Worm (Caenorhabditis elegans) whole organism, late embryonic: ENCODE results near the gene D1005.10.

Experiments
- ahr-1 ChIP-seq: sonication (generic microtip); optimal IDR thresholded peaks from 2 replicates; lab custom pipeline; 2016; ENCODE audit warnings: missing genetic modification characterization, missing compliant biosample characterization
- ama-1 ChIP-seq: fragments of 150-350 bp; optimal IDR thresholded peaks from 2 replicates; lab custom pipeline; 2014
- ceh-9 ChIP-seq: sonication (generic microtip); optimal IDR thresholded peaks from 2 replicates; lab custom pipeline; 2016; ENCODE audit warnings: mild to moderate bottlenecking, missing genetic modification characterization, inconsistent platforms, missing compliant biosample characterization
- dmd-4 ChIP-seq: sonication (generic microtip); optimal IDR thresholded peaks from 2 replicates; lab custom pipeline; 2016; ENCODE audit warnings: borderline replicate concordance, missing genetic modification characterization, missing compliant biosample characterization
- ets-4 ChIP-seq: sonication (generic microtip); optimal IDR thresholded peaks from 2 replicates; lab custom pipeline; 2016; ENCODE audit warnings: missing genetic modification characterization, missing compliant biosample characterization
- fkh-10 ChIP-seq: fragments of 150-350 bp; optimal IDR thresholded peaks from 2 replicates; lab custom pipeline; 2014; ENCODE audit warnings: missing biosample characterization, missing genetic modification reagents, missing genetic modification characterization
- nfya-1 ChIP-seq: sonication (generic microtip); optimal IDR thresholded peaks from 2 replicates; lab custom pipeline; 2017; ENCODE audit warnings: missing genetic modification characterization, mild to moderate bottlenecking, missing compliant biosample characterization, antibody characterized with exemption, moderate library complexity
- odd-2 ChIP-seq: sonication (generic microtip); optimal IDR thresholded peaks from 2 replicates; lab custom pipeline; 2017; ENCODE audit warnings: antibody characterized with exemption, mild to moderate bottlenecking, missing genetic modification characterization, missing compliant biosample characterization
- pag-3 ChIP-seq: sonication (generic microtip); optimal IDR thresholded peaks from 2 replicates; lab custom pipeline; 2016; ENCODE audit warnings: missing compliant biosample characterization, missing genetic modification characterization, borderline replicate concordance
- sdc-2 ChIP-seq: sonication (generic microtip); optimal IDR thresholded peaks from 2 replicates; lab custom pipeline; 2016; ENCODE audit warnings: missing genotype, missing genetic modification characterization, missing compliant biosample characterization
- sox-2 ChIP-seq: fragments of 200-800 bp; sonication (Bioruptor generic); IDR thresholded peaks from 2 replicates; pipeline ENCODE4 v1.3.6; 2022; ENCODE audit warnings: missing genetic modification reagents, missing genetic modification characterization, missing compliant biosample characterization
- sox-4 ChIP-seq: sonication (generic microtip); optimal IDR thresholded peaks from 2 replicates; lab custom pipeline; 2017; ENCODE audit warnings: mild to moderate bottlenecking, missing genetic modification characterization, inconsistent platforms, missing compliant biosample characterization
- unc-55 ChIP-seq: sonication (generic microtip); optimal IDR thresholded peaks from 2 replicates; lab custom pipeline; 2017; ENCODE audit warnings: missing biosample characterization, missing genetic modification reagents, missing genetic modification characterization
- ztf-16 ChIP-seq: sonication (generic microtip); optimal IDR thresholded peaks from 2 replicates; lab custom pipeline; 2017; ENCODE audit warnings: missing genetic modification characterization, missing compliant biosample characterization

ce11 chrX:1441602-1442183 lies 44.3 kb downstream of the D1005.10 start:
- no peak for TF ChIP-seq sox-2 (GFP tag; lab: Robert Waterston, UW)
- no peak for TF ChIP-seq ama-1 (lab: Kevin White, UChicago)
- TF ChIP-seq fkh-10 (GFP tag; lab: Kevin White, UChicago), result no peak
- no peak for TF ChIP-seq unc-55 (GFP tag; lab: Kevin White, UChicago)
- TF ChIP-seq pag-3 (tag; lab: Kevin White, UChicago), result no peak
- no peak for TF ChIP-seq nfya-1
- TF ChIP-seq dmd-4 (tag; lab: Kevin White, UChicago), result no peak
- TF ChIP-seq ets-4 (tag; lab: Kevin White, UChicago), result no peak
- no peak for TF ChIP-seq sox-4 (tag; lab: Kevin White, UChicago)
- TF ChIP-seq ztf-16 (tag; lab: Kevin White, UChicago), result no peak
- no peak for TF ChIP-seq ahr-1 (tag; lab: Kevin White, UChicago)
- TF ChIP-seq sdc-2 (tag; lab: Kevin White, UChicago), result no peak
- no peak for TF ChIP-seq odd-2
- TF ChIP-seq ceh-9 (tag; lab: Kevin White, UChicago), result no peak
